Worm (Caenorhabditis elegans): ENCODE data around the gene F09E5.7.

- TF ChIP-seq lin-11 (tag; optimal IDR thresholded peaks at IDR 0.05) (no peak), zip-5 (tag; optimal IDR thresholded peaks at IDR 0.05) (no peak), ref-2 (tag; optimal IDR thresholded peaks at IDR 0.05) (no peak), hlh-15 (tag; optimal IDR thresholded peaks at IDR 0.05) (no peak), elt-2 (tag; optimal IDR thresholded peaks at IDR 0.05) (no peak), pqm-1 (tag; optimal IDR thresholded peaks at IDR 0.05) (no peak), hlh-30 (tag; optimal IDR thresholded peaks at IDR 0.05; ENCODE audit: insufficient read depth) (no peak), ceh-18 (tag; optimal IDR thresholded peaks at IDR 0.05) (no peak), ceh-30 (tag; optimal IDR thresholded peaks at IDR 0.05) (no peak), nhr-11 (tag; optimal IDR thresholded peaks at IDR 0.05) (no peak), npax-4 (tag; optimal IDR thresholded peaks at IDR 0.05) (no peak), pag-3 (tag; optimal IDR thresholded peaks at IDR 0.05; ENCODE audit: borderline replicate concordance) (no peak), ztf-16 (tag; optimal IDR thresholded peaks at IDR 0.05) (no peak), ets-4 (tag; optimal IDR thresholded peaks at IDR 0.05) (no peak)
These were observed 31.5 kb upstream of the F09E5.7 start for ce11 chrII:5320205-5320951.
